Fruit fly (Drosophila melanogaster) whole organism, prepupa: Measurements from ENCODE around the gene CG4186.

Experiments
- CG31627 ChIP-seq: fragments of 200-800 bp; sonication (Bioruptor generic); optimal IDR thresholded peaks from 3 replicates; lab custom pipeline; 2016; ENCODE audit warnings: missing biosample characterization, missing genetic modification characterization
- CG6792 ChIP-seq: fragments of 200-800 bp; sonication (Bioruptor generic); optimal IDR thresholded peaks from 3 replicates; lab custom pipeline; 2016; ENCODE audit warnings: missing biosample characterization, missing genetic modification characterization
- CG7368 ChIP-seq: fragments of 200-800 bp; sonication (Bioruptor generic); optimal IDR thresholded peaks from 3 replicates; lab custom pipeline; 2016; ENCODE audit warnings: missing biosample characterization, missing genetic modification characterization
- CG8319 ChIP-seq: fragments of 200-800 bp; sonication (Bioruptor generic); optimal IDR thresholded peaks from 3 replicates; lab custom pipeline; 2016; ENCODE audit warnings: missing biosample characterization, missing genetic modification characterization
- Sox15 ChIP-seq: fragments of 200-800 bp; sonication (Bioruptor generic); optimal IDR thresholded peaks from 3 replicates; lab custom pipeline; 2016; ENCODE audit warnings: missing biosample characterization, missing genetic modification characterization
- pdm3 ChIP-seq: fragments of 200-800 bp; sonication (Bioruptor generic); optimal IDR thresholded peaks from 3 replicates; lab custom pipeline; 2016; ENCODE audit warnings: missing biosample characterization, missing genetic modification characterization

dm6 chr3L:20736266-20736665, 33.1 kb upstream of the CG4186 start:
- TF ChIP-seq CG31627 (GFP tag; lab: Kevin White, UChicago) = no peak
- TF ChIP-seq CG7368 (GFP tag; lab: Kevin White, UChicago) = no peak
- TF ChIP-seq CG6792 (GFP tag; lab: Kevin White, UChicago) = no peak
- peak; percentile 21 for TF ChIP-seq CG8319 (GFP tag; lab: Kevin White, UChicago)
- TF ChIP-seq pdm3 = no peak
- no peak for TF ChIP-seq Sox15 (GFP tag; lab: Kevin White, UChicago)
